Worm (Caenorhabditis elegans): Measurements from ENCODE around the gene bus-18.

Gene bus-18

ce11 chrV:11776538-11776937 lies 3.0 kb downstream of the bus-18 start, which contains the start of gene F55A11.6:
TSS of gene F55A11.6 (plus strand) at chrV:11776838.
- no peak for TF ChIP-seq ref-1 (GFP tag; conservative IDR thresholded peaks at IDR 0.05)
- TF ChIP-seq klf-2 (GFP tag; conservative IDR thresholded peaks at IDR 0.05) = no peak
- TF ChIP-seq ztf-29 (GFP tag; IDR thresholded peaks at IDR 0.05) = no peak
- TF ChIP-seq tab-1 (GFP tag; IDR thresholded peaks at IDR 0.05) = no peak
- TF ChIP-seq flt-1 (GFP tag; IDR thresholded peaks at IDR 0.05) = no peak
- TF ChIP-seq ztf-23 (GFP tag; IDR thresholded peaks at IDR 0.05) = no peak

ce11 chrV:11777846-11778245 lies 4.3 kb downstream of the bus-18 start:
- TF ChIP-seq ref-1 (GFP tag; conservative IDR thresholded peaks at IDR 0.05) (no peak), med-1 (GFP tag; optimal IDR thresholded peaks at IDR 0.05; ENCODE audit: insufficient read depth) (no peak), ztf-23 (GFP tag; IDR thresholded peaks at IDR 0.05) (no peak), tab-1 (GFP tag; IDR thresholded peaks at IDR 0.05) (no peak)

- TF ChIP-seq T22C8.4 (GFP tag; IDR thresholded peaks at IDR 0.05) (no peak), ztf-29 (GFP tag; IDR thresholded peaks at IDR 0.05) (no peak), med-1 (GFP tag; optimal IDR thresholded peaks at IDR 0.05; ENCODE audit: insufficient read depth) (no peak), klf-2 (GFP tag; conservative IDR thresholded peaks at IDR 0.05) (no peak), tab-1 (GFP tag; IDR thresholded peaks at IDR 0.05) (no peak), cog-1 (tag; optimal IDR thresholded peaks at IDR 0.05) (no peak), ref-1 (GFP tag; conservative IDR thresholded peaks at IDR 0.05) (no peak), ztf-23 (GFP tag; IDR thresholded peaks at IDR 0.05) (no peak), flt-1 (GFP tag; IDR thresholded peaks at IDR 0.05) (no peak)
Measured at ce11 chrV:11779310-11779709, 5.8 kb downstream of the bus-18 start.

ce11 chrV:11779810-11780209 lies 6.3 kb downstream of the bus-18 start:
- no peak for TF ChIP-seq ztf-23 (GFP tag; IDR thresholded peaks at IDR 0.05)
- no peak for TF ChIP-seq ref-1 (GFP tag; conservative IDR thresholded peaks at IDR 0.05)
- no peak for TF ChIP-seq flt-1 (GFP tag; IDR thresholded peaks at IDR 0.05)
- TF ChIP-seq med-1 (GFP tag; optimal IDR thresholded peaks at IDR 0.05; ENCODE audit: insufficient read depth) = no peak
- no peak for TF ChIP-seq cog-1 (tag; optimal IDR thresholded peaks at IDR 0.05)
- no peak for TF ChIP-seq tab-1 (GFP tag; IDR thresholded peaks at IDR 0.05)
- TF ChIP-seq T22C8.4 (GFP tag; IDR thresholded peaks at IDR 0.05) = no peak

- peak; percentile 87 for TF ChIP-seq med-1 (GFP tag; optimal IDR thresholded peaks at IDR 0.05; ENCODE audit: insufficient read depth)
- TF ChIP-seq flt-1 (GFP tag; IDR thresholded peaks at IDR 0.05) = peak; percentile 98
- TF ChIP-seq ref-1 (GFP tag; conservative IDR thresholded peaks at IDR 0.05) = peak; percentile 93
- peak; percentile 93 for TF ChIP-seq ztf-29 (GFP tag; IDR thresholded peaks at IDR 0.05)
- peak; percentile 96 for TF ChIP-seq tab-1 (GFP tag; IDR thresholded peaks at IDR 0.05)
- peak; percentile 97 for TF ChIP-seq T22C8.4 (GFP tag; IDR thresholded peaks at IDR 0.05)
- peak; percentile 90 for TF ChIP-seq klf-2 (GFP tag; conservative IDR thresholded peaks at IDR 0.05)
- TF ChIP-seq cog-1 (tag; optimal IDR thresholded peaks at IDR 0.05) = peak; percentile 88
- TF ChIP-seq ztf-23 (GFP tag; IDR thresholded peaks at IDR 0.05) = peak; percentile 97
Measured at ce11 chrV:11782809-11783440, 9.4 kb downstream of the bus-18 start, which contains the start of gene F55A11.11. TSS of gene F55A11.11 (plus strand) at chrV:11783149.

- TF ChIP-seq ztf-23 (GFP tag; IDR thresholded peaks at IDR 0.05) = no peak
- TF ChIP-seq tab-1 (GFP tag; IDR thresholded peaks at IDR 0.05) = no peak
- TF ChIP-seq klf-2 (GFP tag; conservative IDR thresholded peaks at IDR 0.05) = no peak
- TF ChIP-seq ztf-29 (GFP tag; IDR thresholded peaks at IDR 0.05) = no peak
- no peak for TF ChIP-seq med-1 (GFP tag; optimal IDR thresholded peaks at IDR 0.05; ENCODE audit: insufficient read depth)
- no peak for TF ChIP-seq flt-1 (GFP tag; IDR thresholded peaks at IDR 0.05)
- no peak for TF ChIP-seq T22C8.4 (GFP tag; IDR thresholded peaks at IDR 0.05)
- TF ChIP-seq cog-1 (tag; optimal IDR thresholded peaks at IDR 0.05) = no peak
- no peak for TF ChIP-seq ref-1 (GFP tag; conservative IDR thresholded peaks at IDR 0.05)
Measured at ce11 chrV:11787258-11787657, 13.7 kb downstream of the bus-18 start, which contains the start of gene F55A11.7. TSS of gene F55A11.7 (minus strand) at chrV:11787443.

- TF ChIP-seq cog-1 (tag; optimal IDR thresholded peaks at IDR 0.05) (no peak), ztf-29 (GFP tag; IDR thresholded peaks at IDR 0.05) (no peak), flt-1 (GFP tag; IDR thresholded peaks at IDR 0.05) (no peak), klf-2 (GFP tag; conservative IDR thresholded peaks at IDR 0.05) (no peak)
Measured at ce11 chrV:11787742-11788238, 14.3 kb downstream of the bus-18 start, which contains the start of gene F55A11.8. TSS of gene F55A11.8 (plus strand) at chrV:11788188.

ce11 chrV:11789474-11789873 lies 16.0 kb downstream of the bus-18 start, which contains the start of gene D2023.1:
TSS of gene D2023.1 (plus strand) at chrV:11789550.
- no peak for TF ChIP-seq flt-1 (GFP tag; IDR thresholded peaks at IDR 0.05)

- no peak for TF ChIP-seq klf-2 (GFP tag; conservative IDR thresholded peaks at IDR 0.05)
- TF ChIP-seq tab-1 (GFP tag; IDR thresholded peaks at IDR 0.05) = no peak
- TF ChIP-seq ztf-23 (GFP tag; IDR thresholded peaks at IDR 0.05) = no peak
- TF ChIP-seq cog-1 (tag; optimal IDR thresholded peaks at IDR 0.05) = no peak
- TF ChIP-seq T22C8.4 (GFP tag; IDR thresholded peaks at IDR 0.05) = no peak
Measured at ce11 chrV:11794172-11794571, 20.7 kb downstream of the bus-18 start.

- TF ChIP-seq ref-1 (GFP tag; conservative IDR thresholded peaks at IDR 0.05) (no peak), ztf-29 (GFP tag; IDR thresholded peaks at IDR 0.05) (no peak), flt-1 (GFP tag; IDR thresholded peaks at IDR 0.05) (no peak), tab-1 (GFP tag; IDR thresholded peaks at IDR 0.05) (no peak)
Measured at ce11 chrV:11795352-11795751, 21.8 kb downstream of the bus-18 start.

- TF ChIP-seq cog-1 (tag; optimal IDR thresholded peaks at IDR 0.05) (no peak), ztf-23 (GFP tag; IDR thresholded peaks at IDR 0.05) (no peak)
Measured at ce11 chrV:11796343-11796742, 22.8 kb downstream of the bus-18 start.

Measured in whole organism, midembryonic.